Fruit fly (Drosophila melanogaster): ENCODE data around the gene Rhau.

Gene Rhau

dm6 chr2L:20734687-20735088, 23.1 kb downstream of the Rhau start (continued):
- TF ChIP-seq E2f2 (GFP tag; IDR thresholded peaks at IDR 0.05) (peak; percentile 15; the same call in 1 of the 2 replicates), CG2129 (GFP tag; IDR thresholded peaks at IDR 0.05; ENCODE audit: partially characterized antibody) (peak; percentile 42; the same call in 1 of the 2 replicates), Scr (GFP tag; IDR thresholded peaks at IDR 0.05; ENCODE audit: partially characterized antibody) (peak; percentile 70), inv (GFP tag; IDR thresholded peaks at IDR 0.05; ENCODE audit: partially characterized antibody) (peak; percentile 43), BEAF-32 (GFP tag; optimal IDR thresholded peaks at IDR 0.05) (peak; percentile 71), vnd (GFP tag; IDR thresholded peaks at IDR 0.05; ENCODE audit: partially characterized antibody) (peak; percentile 65), ci (GFP tag; IDR thresholded peaks at IDR 0.05) (no peak), HLHmδ (GFP tag; optimal IDR thresholded peaks at IDR 0.05) (no peak), CG17829 (tag; optimal IDR thresholded peaks at IDR 0.05) (no peak)

dm6 chr2L:20734066-20734686, 23.6 kb downstream of the Rhau start, which contains the start of gene TM9SF2:
TM9SF2 (minus strand) TSS chr2L:20734309.
- no peak for TF ChIP-seq CG10267 (tag; optimal IDR thresholded peaks at IDR 0.05)
- peak; percentile 37; the same call in 1 of the 2 replicates for TF ChIP-seq NFAT (GFP tag; IDR thresholded peaks at IDR 0.05)
- TF ChIP-seq Hr78 (GFP tag; optimal IDR thresholded peaks at IDR 0.05), result no peak
- TF ChIP-seq Hr3 (GFP tag; optimal IDR thresholded peaks at IDR 0.05), result peak; percentile 35
- no peak for TF ChIP-seq gro (GFP tag; optimal IDR thresholded peaks at IDR 0.05)
- TF ChIP-seq hth (optimal IDR thresholded peaks at IDR 0.05), result no peak
- TF ChIP-seq tgo (GFP tag; IDR thresholded peaks at IDR 0.05), result no peak
- peak; percentile 58; the same call in 1 of the 2 replicates for TF ChIP-seq Rfx (GFP tag; IDR thresholded peaks at IDR 0.05)
- no peak for TF ChIP-seq CG11560 (tag; IDR thresholded peaks at IDR 0.05)
- TF ChIP-seq Asciz (GFP tag; optimal IDR thresholded peaks at IDR 0.05), result no peak
- no peak for TF ChIP-seq CG4328 (GFP tag; optimal IDR thresholded peaks at IDR 0.05)
- TF ChIP-seq CG4404 (GFP tag; IDR thresholded peaks at IDR 0.05), result no peak
- TF ChIP-seq btn (GFP tag; optimal IDR thresholded peaks at IDR 0.05), result no peak
- peak; percentile 21; the same call in 1 of the 2 replicates for TF ChIP-seq CG17328 (GFP tag; IDR thresholded peaks at IDR 0.05)
- no peak for TF ChIP-seq kni (GFP tag; optimal IDR thresholded peaks at IDR 0.05)
- no peak for TF ChIP-seq Stat92E (GFP tag; optimal IDR thresholded peaks at IDR 0.05)
- TF ChIP-seq CoRest (tag; optimal IDR thresholded peaks at IDR 0.05), result peak; percentile 60
- no peak for TF ChIP-seq CG18476 (GFP tag; optimal IDR thresholded peaks at IDR 0.05)
- no peak for TF ChIP-seq CG3065 (GFP tag; optimal IDR thresholded peaks at IDR 0.05)
- TF ChIP-seq MTF-1 (GFP tag; optimal IDR thresholded peaks at IDR 0.05; ENCODE audit: borderline replicate concordance), result no peak
- no peak for TF ChIP-seq CG1024 (GFP tag; IDR thresholded peaks at IDR 0.05)
- TF ChIP-seq Lim3 (GFP tag; IDR thresholded peaks at IDR 0.05), result no peak
- peak; percentile 68 for TF ChIP-seq Sry-β (GFP tag; optimal IDR thresholded peaks at IDR 0.05)
- peak; percentile 98 for TF ChIP-seq trem (tag; optimal IDR thresholded peaks at IDR 0.05)
- TF ChIP-seq CG14710 (tag; optimal IDR thresholded peaks at IDR 0.05), result peak; percentile 27
- no peak for TF ChIP-seq esg (GFP tag; conservative IDR thresholded peaks at IDR 0.05)
- 0 out of 2 replicates have a peak, but pooled peaks have one; percentile 20 for TF ChIP-seq CG11085 (GFP tag; IDR thresholded peaks at IDR 0.05)
- TF ChIP-seq kah (GFP tag; optimal IDR thresholded peaks at IDR 0.05), result no peak
- TF ChIP-seq en (GFP tag; optimal IDR thresholded peaks at IDR 0.05), result no peak
- TF ChIP-seq CG9437 (GFP tag; optimal IDR thresholded peaks at IDR 0.05), result peak; percentile 46
- TF ChIP-seq nerfin-1 (tag; optimal IDR thresholded peaks at IDR 0.05), result no peak
- peak; percentile 28 for TF ChIP-seq Max (GFP tag; optimal IDR thresholded peaks at IDR 0.05)
- peak; percentile 41 for TF ChIP-seq caup (GFP tag; optimal IDR thresholded peaks at IDR 0.05; ENCODE audit: severe bottlenecking)
- TF ChIP-seq CG7271 (tag; optimal IDR thresholded peaks at IDR 0.05), result no peak
- peak; percentile 23 for TF ChIP-seq CG8944 (GFP tag; optimal IDR thresholded peaks at IDR 0.05)
- TF ChIP-seq Sox102F (GFP tag; optimal IDR thresholded peaks at IDR 0.05), result no peak
- peak; percentile 23; the same call in 1 of the 2 replicates for TF ChIP-seq ssp (GFP tag; IDR thresholded peaks at IDR 0.05)
- TF ChIP-seq Meics (GFP tag; optimal IDR thresholded peaks at IDR 0.05), result peak; percentile 61
- TF ChIP-seq ase (GFP tag; IDR thresholded peaks at IDR 0.05), result peak; percentile 13; the same call in 1 of the 3 replicates

Data from whole organism, embryonic.